Fruit fly (Drosophila melanogaster): Measurements from ENCODE around the gene rdgB.

The rdgB gene

dm6 chrX:13739411-13739888 lies 23.1 kb upstream of the rdgB start, which contains the start of gene CG11151 (continued):
- TF ChIP-seq Nf-YC (tag; optimal IDR thresholded peaks at IDR 0.05): peak; percentile 88
- TF ChIP-seq dati (GFP tag; IDR thresholded peaks at IDR 0.05): peak; percentile 86
- peak; percentile 97 for TF ChIP-seq Fer3 (tag; optimal IDR thresholded peaks at IDR 0.05)
- TF ChIP-seq E2f2 (GFP tag; IDR thresholded peaks at IDR 0.05): peak; percentile 82
- TF ChIP-seq mirr (GFP tag; optimal IDR thresholded peaks at IDR 0.05): peak; percentile 95
- TF ChIP-seq hbn (GFP tag; IDR thresholded peaks at IDR 0.05; ENCODE audit: partially characterized antibody): no peak; the same call in 1 of the 2 replicates
- peak; percentile 76 for TF ChIP-seq ro (GFP tag; IDR thresholded peaks at IDR 0.05)
- TF ChIP-seq CG7372 (GFP tag; IDR thresholded peaks at IDR 0.05): peak; percentile 94
- TF ChIP-seq NK7.1 (GFP tag; optimal IDR thresholded peaks at IDR 0.05): peak; percentile 93
- TF ChIP-seq MTF-1 (GFP tag; optimal IDR thresholded peaks at IDR 0.05; ENCODE audit: borderline replicate concordance): peak; percentile 92
- TF ChIP-seq cwo (GFP tag; optimal IDR thresholded peaks at IDR 0.05): peak; percentile 94
- TF ChIP-seq CG8478 (optimal IDR thresholded peaks at IDR 0.05): peak; percentile 96
- peak; percentile 97 for TF ChIP-seq CoRest (tag; optimal IDR thresholded peaks at IDR 0.05)
- peak; percentile 92 for TF ChIP-seq CG11085 (GFP tag; IDR thresholded peaks at IDR 0.05)
- TF ChIP-seq Hsf (GFP tag; optimal IDR thresholded peaks at IDR 0.05): peak; percentile 97
- TF ChIP-seq phol (tag; optimal IDR thresholded peaks at IDR 0.05): peak; percentile 95
- TF ChIP-seq CG3281 (GFP tag; optimal IDR thresholded peaks at IDR 0.05): peak; percentile 97
- no peak for TF ChIP-seq Doc2 (GFP tag; IDR thresholded peaks at IDR 0.05)
- TF ChIP-seq Trl (optimal IDR thresholded peaks at IDR 0.05): peak; percentile 44 to 71
- TF ChIP-seq Trl (GFP tag; optimal IDR thresholded peaks at IDR 0.05): peak; percentile 98
- TF ChIP-seq CG2202 (tag; optimal IDR thresholded peaks at IDR 0.05): peak; percentile 94
- peak; percentile 93 for TF ChIP-seq peb (GFP tag; IDR thresholded peaks at IDR 0.05)
- peak; percentile 90 for TF ChIP-seq croc (GFP tag; conservative IDR thresholded peaks at IDR 0.05)
- peak; percentile 59; the same call in 1 of the 4 replicates for TF ChIP-seq Dll (GFP tag; IDR thresholded peaks at IDR 0.05; ENCODE audit: partially characterized antibody)
- TF ChIP-seq CG18764 (GFP tag; optimal IDR thresholded peaks at IDR 0.05): peak; percentile 94
- TF ChIP-seq pho (GFP tag; optimal IDR thresholded peaks at IDR 0.05): peak; percentile 97
- TF ChIP-seq CG6765 (GFP tag; optimal IDR thresholded peaks at IDR 0.05): peak; percentile 85
- TF ChIP-seq run (tag; optimal IDR thresholded peaks at IDR 0.05): peak; percentile 93
- peak; percentile 93 for TF ChIP-seq CG14710 (tag; optimal IDR thresholded peaks at IDR 0.05)
- peak; percentile 94 for TF ChIP-seq Dek (tag; optimal IDR thresholded peaks at IDR 0.05)
- peak; percentile 94 for TF ChIP-seq chm (GFP tag; IDR thresholded peaks at IDR 0.05)
- TF ChIP-seq kni (GFP tag; optimal IDR thresholded peaks at IDR 0.05): peak; percentile 83
- TF ChIP-seq CG6254 (GFP tag; optimal IDR thresholded peaks at IDR 0.05): peak; percentile 92
- TF ChIP-seq CG11723 (GFP tag; optimal IDR thresholded peaks at IDR 0.05): peak; percentile 96
- TF ChIP-seq HLH3B (GFP tag; IDR thresholded peaks at IDR 0.05): peak; percentile 95
- peak; percentile 98 for TF ChIP-seq gsb-n (tag; optimal IDR thresholded peaks at IDR 0.05)
- peak; percentile 91 for TF ChIP-seq CG3838 (GFP tag; optimal IDR thresholded peaks at IDR 0.05)
- TF ChIP-seq pfk (GFP tag; optimal IDR thresholded peaks at IDR 0.05): peak; percentile 63
- peak; percentile 92 for TF ChIP-seq Aef1 (GFP tag; IDR thresholded peaks at IDR 0.05)
- TF ChIP-seq Dip3 (GFP tag; optimal IDR thresholded peaks at IDR 0.05): peak; percentile 95
- peak; percentile 88 for TF ChIP-seq CG9215 (GFP tag; IDR thresholded peaks at IDR 0.05)
- peak; percentile 96 for TF ChIP-seq seq (GFP tag; IDR thresholded peaks at IDR 0.05)
- peak; percentile 90 for TF ChIP-seq gce (GFP tag; IDR thresholded peaks at IDR 0.05)
- TF ChIP-seq so (GFP tag; IDR thresholded peaks at IDR 0.05): peak; percentile 96
- TF ChIP-seq CG6689 (GFP tag; IDR thresholded peaks at IDR 0.05): peak; percentile 95
- peak; percentile 100 for TF ChIP-seq CG10321 (GFP tag; IDR thresholded peaks at IDR 0.05)
- TF ChIP-seq pros (GFP tag; optimal IDR thresholded peaks at IDR 0.05): peak; percentile 65
- no peak for TF ChIP-seq sc (optimal IDR thresholded peaks at IDR 0.05)
- peak; percentile 93 for TF ChIP-seq sc (GFP tag; optimal IDR thresholded peaks at IDR 0.05)
- peak; percentile 94 for TF ChIP-seq nerfin-1 (tag; optimal IDR thresholded peaks at IDR 0.05)
- peak; percentile 97 for TF ChIP-seq gcm (GFP tag; optimal IDR thresholded peaks at IDR 0.05)
